Worm (Caenorhabditis elegans): ENCODE data around the gene ZC204.12.
"Not testable (repeated sequence)": the region's sequence is repeated elsewhere in the genome, so short reads cannot be mapped to it uniquely, and the experiment has no call there.

Gene ZC204.12

ce11 chrII:1636392-1636791, 20.7 kb downstream of the ZC204.12 start, which contains the start of gene srg-20:
Gene srg-20 (plus strand): TSS chrII:1636692.
- TF ChIP-seq him-1, dao-5, W03F9.2 (tag; optimal IDR thresholded peaks at IDR 0.05): not testable (repeated sequence)

- no peak for TF ChIP-seq dao-5 (tag; optimal IDR thresholded peaks at IDR 0.05)
- TF ChIP-seq him-1 (tag; optimal IDR thresholded peaks at IDR 0.05): no peak
Measured at ce11 chrII:1635969-1636368, 21.1 kb downstream of the ZC204.12 start.

ce11 chrII:1633490-1633889, 23.6 kb downstream of the ZC204.12 start, which contains the start of gene C08E3.1:
Gene C08E3.1 (plus strand): TSS chrII:1633790.
- TF ChIP-seq W03F9.2, dao-5, him-1 (tag; optimal IDR thresholded peaks at IDR 0.05): not testable (repeated sequence)

DNA sequence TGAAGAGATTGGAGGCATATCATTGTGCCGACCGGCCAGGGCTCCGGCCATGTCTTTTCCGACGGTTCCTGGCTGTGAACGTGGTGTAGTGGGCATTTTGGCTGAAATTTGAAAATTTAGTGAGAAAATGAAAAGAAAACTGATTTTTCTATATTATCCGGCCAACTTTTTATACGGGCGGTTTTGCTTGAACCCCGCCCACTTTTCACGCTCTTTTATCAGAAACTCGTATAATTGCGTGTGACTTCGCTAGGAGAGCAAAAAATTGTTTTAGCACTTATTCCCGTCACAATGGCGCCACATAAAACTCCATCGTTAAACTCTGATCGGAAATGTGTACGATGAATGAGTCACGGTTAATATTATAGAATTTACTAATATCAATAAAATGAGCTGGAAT, 24.9 kb downstream of the ZC204.12 start, which contains the start of gene C08E3.13:
Gene C08E3.13 (minus strand): TSS at position 101 of the 400 bp plus-strand sequence.
- not testable (repeated sequence) for TF ChIP-seq dao-5, him-1, W03F9.2 (tag; optimal IDR thresholded peaks at IDR 0.05)

DNA sequence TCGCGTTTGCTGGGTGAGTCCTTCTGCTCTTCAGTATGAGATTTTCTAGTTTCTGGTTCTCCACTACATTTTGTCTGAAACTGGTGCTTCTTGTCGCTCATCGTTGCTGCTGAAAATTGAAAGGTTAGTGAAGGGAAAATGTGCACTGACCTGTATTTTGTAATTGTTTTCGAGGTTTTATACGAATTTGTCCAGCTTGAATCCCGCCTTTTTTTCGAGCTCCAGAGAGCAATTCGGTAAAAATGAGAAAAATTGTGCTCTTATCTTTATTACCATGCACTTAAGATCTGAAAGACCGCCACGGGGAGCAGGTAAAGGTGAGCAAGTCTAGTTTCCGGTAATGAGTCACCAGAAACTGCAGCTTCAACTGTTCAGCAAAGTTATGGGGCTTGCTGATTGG, 29.3 kb downstream of the ZC204.12 start, which contains the start of gene C08E3.15:
Gene C08E3.15 (minus strand): TSS at position 101 of the 400 bp plus-strand sequence.
- TF ChIP-seq dao-5, W03F9.2, him-1 (tag; optimal IDR thresholded peaks at IDR 0.05): not testable (repeated sequence)

- no peak for TF ChIP-seq dao-5 (tag; optimal IDR thresholded peaks at IDR 0.05)
- no peak for TF ChIP-seq him-1 (tag; optimal IDR thresholded peaks at IDR 0.05)
- TF ChIP-seq W03F9.2 (tag; optimal IDR thresholded peaks at IDR 0.05): no peak
Measured at ce11 chrII:1625666-1626065, 31.4 kb downstream of the ZC204.12 start, which contains the start of gene C08E3.14. Gene C08E3.14 (plus strand): TSS chrII:1625966.

DNA sequence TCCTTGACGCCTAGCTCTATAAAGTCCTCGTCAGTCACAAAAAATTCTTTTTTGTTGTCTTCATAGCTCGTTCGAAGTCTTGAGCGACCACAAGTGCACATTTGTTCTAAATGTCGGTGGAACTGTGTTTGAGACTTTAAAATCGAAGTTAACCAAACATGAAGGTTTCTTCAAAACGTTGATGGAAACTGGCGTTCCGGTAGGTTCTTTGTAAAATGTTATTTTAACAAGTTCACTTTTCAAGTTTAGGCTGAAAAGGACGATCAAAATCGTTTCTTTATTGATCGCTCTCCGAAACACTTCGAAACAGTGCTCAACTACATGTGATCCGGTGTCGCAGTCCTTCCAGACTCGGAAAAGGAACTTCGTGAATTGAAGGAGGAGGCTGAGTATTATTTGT, 32.5 kb downstream of the ZC204.12 start, which contains the start of gene fbxa-160:
Gene fbxa-160 (minus strand): TSS at position 101 of the 400 bp plus-strand sequence.
- TF ChIP-seq W03F9.2 (tag; optimal IDR thresholded peaks at IDR 0.05) (no peak), dao-5 (tag; optimal IDR thresholded peaks at IDR 0.05) (no peak), him-1 (tag; optimal IDR thresholded peaks at IDR 0.05) (no peak)

DNA sequence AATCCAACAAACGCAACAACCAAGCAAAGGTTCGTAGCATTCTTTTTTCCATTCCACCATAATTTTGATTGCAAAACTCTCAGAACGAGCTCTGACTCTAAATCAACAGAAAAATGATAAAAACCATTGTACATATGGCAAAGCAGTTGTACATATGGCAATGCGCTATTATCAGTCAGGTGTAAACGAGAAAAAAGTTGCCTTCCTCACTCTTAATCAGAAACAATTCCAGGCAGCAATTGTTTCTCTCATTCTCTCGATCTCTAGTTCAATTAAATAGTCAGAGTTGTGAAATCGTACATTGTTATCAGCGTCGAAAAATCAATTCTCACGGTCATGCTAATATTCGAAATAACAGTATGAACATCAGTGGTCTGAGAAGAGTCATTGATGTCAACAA, 35.3 kb downstream of the ZC204.12 start:
- TF ChIP-seq him-1 (tag; optimal IDR thresholded peaks at IDR 0.05) (no peak), W03F9.2 (tag; optimal IDR thresholded peaks at IDR 0.05) (no peak), dao-5 (tag; optimal IDR thresholded peaks at IDR 0.05) (no peak)

- TF ChIP-seq dao-5 (tag; optimal IDR thresholded peaks at IDR 0.05): no peak
- TF ChIP-seq him-1 (tag; optimal IDR thresholded peaks at IDR 0.05): no peak
- TF ChIP-seq W03F9.2 (tag; optimal IDR thresholded peaks at IDR 0.05): no peak
Measured at ce11 chrII:1621180-1621579, 35.9 kb downstream of the ZC204.12 start, which contains the start of gene fbxa-158. Gene fbxa-158 (minus strand): TSS chrII:1621280.

DNA sequence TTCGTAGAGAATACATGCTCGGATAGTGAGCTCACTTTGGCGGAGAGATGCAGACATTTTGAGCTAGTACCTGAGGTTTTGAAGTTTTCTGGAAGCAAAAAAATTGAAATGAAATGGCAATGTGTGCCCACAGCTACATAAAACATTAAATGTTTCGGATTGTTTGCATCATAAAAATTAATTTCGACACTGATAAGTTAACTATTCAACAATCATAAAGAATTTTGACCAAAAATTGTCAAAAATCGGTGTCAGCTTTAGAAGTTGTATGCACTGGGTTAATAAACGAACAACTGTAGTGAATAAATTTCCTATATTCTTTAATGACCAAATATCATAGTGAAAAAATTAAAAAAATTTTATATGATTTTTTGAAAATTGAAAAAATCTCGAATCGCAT, 38.2 kb downstream of the ZC204.12 start, which contains the start of gene fbxa-166:
Gene fbxa-166 (minus strand): TSS at position 101 of the 400 bp plus-strand sequence.
- TF ChIP-seq W03F9.2 (tag; optimal IDR thresholded peaks at IDR 0.05) (no peak), dao-5 (tag; optimal IDR thresholded peaks at IDR 0.05) (no peak), him-1 (tag; optimal IDR thresholded peaks at IDR 0.05) (no peak)

DNA sequence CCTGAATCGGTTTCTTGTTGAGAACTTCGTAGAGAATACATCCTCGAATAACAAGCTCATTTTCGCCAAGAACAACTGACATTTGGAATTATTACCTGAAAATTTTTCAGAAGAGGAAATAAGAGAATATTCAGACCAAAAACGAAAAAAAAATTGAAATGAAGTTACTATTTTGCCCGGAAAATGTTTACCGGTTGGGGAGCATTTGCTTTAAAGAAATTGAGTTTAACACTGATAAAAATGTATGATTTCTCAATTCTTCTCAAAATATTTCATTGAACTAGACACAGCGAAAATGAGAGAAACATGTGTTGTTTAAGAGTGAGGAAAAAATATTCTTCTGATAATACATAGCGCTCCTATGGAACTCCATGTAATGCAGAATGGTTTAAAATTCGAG, 40.7 kb downstream of the ZC204.12 start, which contains the start of gene fbxa-165:
Gene fbxa-165 (minus strand): TSS at position 101 of the 400 bp plus-strand sequence.
- no peak for TF ChIP-seq him-1 (tag; optimal IDR thresholded peaks at IDR 0.05)
- TF ChIP-seq dao-5 (tag; optimal IDR thresholded peaks at IDR 0.05): no peak
- TF ChIP-seq W03F9.2 (tag; optimal IDR thresholded peaks at IDR 0.05): no peak

- TF ChIP-seq dao-5 (tag; optimal IDR thresholded peaks at IDR 0.05): no peak
- no peak for TF ChIP-seq him-1 (tag; optimal IDR thresholded peaks at IDR 0.05)
- no peak for TF ChIP-seq W03F9.2 (tag; optimal IDR thresholded peaks at IDR 0.05)
Measured at ce11 chrII:1613972-1614371, 43.1 kb downstream of the ZC204.12 start, which contains the start of gene fbxa-164. Gene fbxa-164 (minus strand): TSS chrII:1614072.

DNA sequence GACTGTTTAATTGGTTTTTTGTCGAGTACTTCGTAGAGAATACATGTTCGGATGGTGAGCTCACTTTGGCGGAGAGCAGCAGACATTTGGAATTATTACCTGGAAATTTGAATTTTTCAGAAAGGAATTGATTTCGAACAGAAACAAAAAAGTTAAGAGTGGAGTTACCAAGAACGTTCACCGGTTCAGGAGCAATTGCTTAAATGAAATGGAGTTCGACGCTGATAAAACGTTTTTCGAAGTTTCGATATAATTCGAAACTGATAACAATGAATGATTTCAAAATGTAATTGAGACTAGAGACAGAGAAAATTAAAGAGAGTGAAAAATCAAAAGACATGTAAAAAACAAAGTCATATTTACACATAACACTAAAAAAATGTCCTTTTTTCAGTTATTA, 46.5 kb downstream of the ZC204.12 start, which contains the start of gene fbxa-163:
Gene fbxa-163 (minus strand): TSS at position 101 of the 400 bp plus-strand sequence.
- no peak for TF ChIP-seq W03F9.2 (tag; optimal IDR thresholded peaks at IDR 0.05)
- TF ChIP-seq him-1 (tag; optimal IDR thresholded peaks at IDR 0.05): no peak
- TF ChIP-seq dao-5 (tag; optimal IDR thresholded peaks at IDR 0.05): no peak

DNA sequence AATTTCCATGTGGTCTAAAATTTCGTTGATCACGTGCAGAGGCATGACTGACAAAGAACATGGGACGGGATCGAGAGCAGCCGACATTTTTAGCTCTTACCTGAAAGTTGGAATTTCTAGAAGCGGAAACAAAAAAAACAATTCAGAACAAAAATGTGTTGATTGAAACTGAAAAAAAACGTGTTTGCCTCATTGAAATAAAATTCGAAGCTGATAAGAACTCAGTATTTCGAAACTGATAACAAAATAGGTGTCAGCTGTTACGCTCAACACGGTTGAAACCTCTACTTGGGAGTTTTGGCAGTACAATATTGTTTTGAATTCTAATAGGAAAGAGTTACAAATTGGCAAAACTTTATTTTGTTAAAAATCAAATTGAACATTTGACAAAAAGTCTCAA, 48.2 kb downstream of the ZC204.12 start:
- TF ChIP-seq W03F9.2 (tag; optimal IDR thresholded peaks at IDR 0.05): no peak
- no peak for TF ChIP-seq dao-5 (tag; optimal IDR thresholded peaks at IDR 0.05)
- no peak for TF ChIP-seq him-1 (tag; optimal IDR thresholded peaks at IDR 0.05)

All from whole organism, L4/young adult.